Worm (Caenorhabditis elegans) whole organism, dauer: ENCODE results near the gene K02E2.8.

Experiments used
- unc-62 ChIP-seq: sonication (generic microtip); optimal IDR thresholded peaks from 2 replicates; lab custom pipeline; 2017; ENCODE audit warnings: missing biosample characterization, missing genetic modification reagents, missing genetic modification characterization

Gene K02E2.8

DNA sequence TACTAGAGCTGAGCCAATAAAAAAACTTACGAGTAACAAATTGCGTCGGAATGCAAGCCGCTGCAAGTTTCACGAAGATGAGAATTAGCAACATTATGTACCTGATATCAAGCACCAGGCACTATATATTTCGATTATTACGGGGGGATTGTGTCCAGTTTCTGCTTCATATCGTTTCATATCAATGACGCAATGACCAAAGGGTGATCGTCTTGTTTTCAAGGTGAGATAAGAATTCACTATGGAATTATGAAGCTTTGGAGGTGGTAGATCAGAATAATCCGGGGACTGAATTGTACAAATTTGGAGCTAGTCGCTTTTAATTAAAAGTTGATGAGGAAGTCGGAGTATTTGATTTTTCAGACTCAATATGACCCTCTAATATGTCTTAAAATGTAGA, at the start of gene K02E2.8:
Gene K02E2.8, minus strand, starts transcription at position 101 of the 400 bp plus-strand sequence.
- no peak for TF ChIP-seq unc-62

- TF ChIP-seq unc-62, result no peak
Observed at ce11 chrV:20416335-20416734, 49.6 kb upstream of the K02E2.8 start.

DNA sequence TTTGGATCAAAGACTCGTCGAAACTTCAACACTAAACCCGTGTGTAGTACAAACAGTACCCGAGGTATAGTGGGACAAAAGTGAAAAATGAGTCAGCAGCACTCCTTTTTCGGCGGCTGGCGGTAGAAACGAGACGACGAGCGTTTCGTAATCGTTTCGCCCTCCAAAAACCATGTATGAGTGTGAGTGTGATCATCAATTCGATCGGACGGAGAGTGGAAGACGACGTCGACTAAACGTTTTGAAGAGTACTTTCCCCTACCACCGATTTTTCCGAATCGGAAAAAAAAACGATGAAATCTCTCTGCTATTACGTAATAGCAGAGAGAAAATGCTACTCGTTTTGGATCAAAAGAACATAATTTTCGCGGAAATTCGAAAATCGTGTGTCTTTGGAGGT, 48.7 kb upstream of the K02E2.8 start:
- TF ChIP-seq unc-62, result no peak

DNA sequence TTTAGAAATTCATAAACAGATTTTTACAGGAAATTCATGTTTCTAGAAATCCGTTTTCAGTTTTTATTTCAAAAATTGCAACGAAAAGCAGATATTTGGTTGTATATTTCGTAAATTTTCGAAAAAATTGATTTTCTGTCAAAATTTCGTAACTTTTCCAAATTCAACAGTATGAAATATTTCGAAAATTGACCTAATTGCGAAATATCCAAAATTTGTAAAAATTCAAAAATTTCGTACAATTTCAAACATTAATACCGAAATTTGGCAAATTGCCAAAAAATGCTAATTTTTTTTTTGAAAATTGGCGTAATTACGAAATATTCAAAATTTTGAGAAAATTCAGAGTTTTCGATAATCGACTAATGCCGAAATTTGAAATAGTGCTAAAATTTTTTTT, 47.2 kb upstream of the K02E2.8 start:
- TF ChIP-seq unc-62, result no peak

- no peak for TF ChIP-seq unc-62
Observed at ce11 chrV:20413426-20413825, 46.7 kb upstream of the K02E2.8 start.

DNA sequence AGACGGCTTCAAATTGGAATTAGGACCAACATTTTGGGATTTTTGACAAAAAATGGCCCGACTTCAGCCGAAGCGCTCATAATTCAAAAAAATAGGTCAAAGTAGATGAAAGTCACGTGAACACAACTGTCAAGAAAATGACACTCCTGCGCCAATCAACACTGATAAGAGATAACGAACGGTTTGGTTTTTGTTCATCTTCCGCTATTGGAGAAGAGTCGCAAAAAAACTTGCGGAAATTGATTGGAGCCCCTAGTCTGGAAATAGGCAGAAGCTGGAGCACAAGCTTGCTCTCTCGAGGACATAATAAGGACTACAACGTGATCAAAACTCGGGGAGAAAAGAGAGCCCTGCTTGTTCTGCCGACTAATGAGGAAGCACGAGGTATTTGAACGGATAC, 45.5 kb upstream of the K02E2.8 start:
- TF ChIP-seq unc-62, result no peak

- TF ChIP-seq unc-62, result no peak
Observed at ce11 chrV:20411659-20412058, 44.9 kb upstream of the K02E2.8 start, which contains the start of gene F53H2.3. Gene F53H2.3, minus strand, starts transcription at chrV:20411759.

DNA sequence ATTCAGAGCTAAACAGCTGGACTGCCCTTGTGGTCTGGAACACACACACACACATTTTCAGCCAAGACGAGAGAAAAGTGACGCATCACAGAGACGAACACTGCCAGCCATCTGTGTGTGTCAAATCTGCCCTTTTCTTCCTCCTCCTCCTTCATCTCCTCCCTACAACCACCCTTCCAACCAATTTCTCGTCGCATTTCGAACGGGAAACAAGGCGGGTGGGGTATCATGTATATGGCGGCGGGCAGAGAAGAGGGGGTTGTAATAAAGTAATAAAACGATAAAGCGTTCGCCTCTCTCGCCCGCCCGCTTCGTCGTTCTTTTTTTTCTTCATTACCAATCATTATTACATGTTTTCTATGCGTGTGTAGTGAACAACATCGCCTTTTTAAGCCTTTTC, 43.5 kb upstream of the K02E2.8 start:
- no peak for TF ChIP-seq unc-62

- no peak for TF ChIP-seq unc-62
Observed at ce11 chrV:20409016-20409415, 42.3 kb upstream of the K02E2.8 start.

DNA sequence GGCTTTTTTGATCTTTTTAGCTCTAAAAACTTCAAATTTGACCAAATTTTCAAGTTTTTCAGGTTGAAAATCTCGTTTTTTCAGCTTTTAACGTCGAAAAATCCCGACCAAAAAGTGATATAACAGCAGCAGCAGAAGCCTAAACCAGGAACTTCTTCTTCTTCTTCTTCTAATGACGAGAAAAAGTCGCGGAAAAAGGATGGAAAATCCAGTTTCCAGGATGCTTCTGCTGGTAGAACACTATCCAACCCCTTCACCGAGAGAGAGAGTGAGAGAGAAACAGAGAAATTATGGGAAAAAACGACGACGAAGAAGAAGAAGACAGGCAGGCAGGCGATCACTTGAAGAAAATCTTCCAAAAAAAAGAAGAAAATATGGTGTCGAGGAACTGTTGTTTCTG, 40.1 kb upstream of the K02E2.8 start:
- TF ChIP-seq unc-62, result no peak

DNA sequence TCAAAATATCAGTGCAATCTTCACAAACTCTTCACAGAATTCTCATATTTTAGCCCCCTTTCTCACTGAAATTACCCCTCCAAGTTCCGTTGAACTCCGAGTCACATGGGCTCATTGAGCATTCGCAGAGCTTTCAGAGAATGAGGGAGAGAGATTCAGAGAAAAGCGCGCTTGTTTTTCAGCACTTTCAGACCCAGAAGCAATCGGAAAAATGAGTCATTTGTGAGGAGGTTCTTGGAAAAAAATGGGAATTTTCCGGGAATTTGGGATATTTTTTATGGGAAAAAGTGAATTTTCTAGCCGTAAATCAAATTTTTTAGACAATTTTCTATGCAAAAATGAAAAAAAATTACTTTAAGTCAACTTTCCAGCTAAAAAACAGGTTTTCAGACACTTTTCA, 36.1 kb upstream of the K02E2.8 start:
- no peak for TF ChIP-seq unc-62

DNA sequence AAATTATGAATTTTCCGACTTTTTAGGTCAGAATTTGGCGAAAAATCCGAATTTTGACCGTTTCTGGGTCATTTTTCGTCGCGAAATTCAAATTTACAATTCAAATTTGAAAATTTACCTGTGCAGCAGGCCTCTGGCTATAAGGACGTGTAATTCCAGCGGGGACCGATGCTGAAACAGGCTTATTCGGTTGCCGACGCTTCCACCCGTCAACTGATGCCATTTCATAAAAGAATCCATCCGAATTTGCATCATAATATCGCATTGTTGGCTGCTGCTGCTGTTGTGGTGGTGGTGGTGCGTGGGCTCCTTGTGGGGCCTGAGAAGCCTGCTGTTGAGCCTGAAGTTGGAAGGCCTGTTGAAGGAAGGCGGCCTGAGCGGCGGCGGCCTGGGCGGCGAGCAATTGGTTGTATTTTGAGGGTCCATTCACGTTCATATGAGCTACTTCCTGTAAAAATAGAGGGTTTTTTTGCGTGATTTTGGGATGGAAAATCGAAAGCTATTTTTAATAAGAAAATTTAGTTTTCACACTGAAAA, 32.9 kb upstream of the K02E2.8 start:
- no peak for TF ChIP-seq unc-62

DNA sequence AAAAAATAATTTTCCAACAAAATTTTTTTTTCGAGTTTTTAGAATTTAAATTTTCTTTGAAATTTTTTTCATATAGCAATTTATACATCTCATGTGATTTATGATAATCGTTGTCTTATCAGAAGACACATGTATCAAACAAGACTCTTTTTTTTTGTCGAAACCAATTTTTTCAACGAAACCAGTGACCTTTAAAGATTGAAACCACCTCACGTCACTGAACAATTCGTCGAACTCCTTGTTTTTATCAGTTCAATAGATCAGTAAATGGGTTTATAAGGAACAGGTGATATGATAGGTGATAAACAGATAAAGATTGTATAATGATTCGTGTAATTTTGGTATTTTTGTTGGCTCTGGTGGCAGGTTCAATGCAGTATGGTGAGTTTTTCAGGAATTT, 27.0 kb upstream of the K02E2.8 start, which contains the start of gene cnc-7:
Gene cnc-7, plus strand, starts transcription at position 301 of the 400 bp plus-strand sequence.
- no peak for TF ChIP-seq unc-62

- no peak for TF ChIP-seq unc-62
Observed at ce11 chrV:20387415-20387814, 20.7 kb upstream of the K02E2.8 start, which contains the start of gene F53H2.1. Gene F53H2.1, plus strand, starts transcription at chrV:20387715.

ce11 chrV:20386942-20387341, 20.2 kb upstream of the K02E2.8 start, which contains the start of gene K02E2.7:
Gene K02E2.7, minus strand, starts transcription at chrV:20387042.
- TF ChIP-seq unc-62, result no peak

ce11 chrV:20383065-20383609, 16.4 kb upstream of the K02E2.8 start, which contains the start of gene K02E2.11:
Gene K02E2.11, plus strand, starts transcription at chrV:20383315.
- no peak for TF ChIP-seq unc-62

ce11 chrV:20380320-20380719, 13.6 kb upstream of the K02E2.8 start, which contains the start of gene K02E2.6:
Gene K02E2.6, plus strand, starts transcription at chrV:20380561.
- no peak for TF ChIP-seq unc-62

ce11 chrV:20376070-20376469, 9.3 kb upstream of the K02E2.8 start:
- TF ChIP-seq unc-62, result no peak

DNA sequence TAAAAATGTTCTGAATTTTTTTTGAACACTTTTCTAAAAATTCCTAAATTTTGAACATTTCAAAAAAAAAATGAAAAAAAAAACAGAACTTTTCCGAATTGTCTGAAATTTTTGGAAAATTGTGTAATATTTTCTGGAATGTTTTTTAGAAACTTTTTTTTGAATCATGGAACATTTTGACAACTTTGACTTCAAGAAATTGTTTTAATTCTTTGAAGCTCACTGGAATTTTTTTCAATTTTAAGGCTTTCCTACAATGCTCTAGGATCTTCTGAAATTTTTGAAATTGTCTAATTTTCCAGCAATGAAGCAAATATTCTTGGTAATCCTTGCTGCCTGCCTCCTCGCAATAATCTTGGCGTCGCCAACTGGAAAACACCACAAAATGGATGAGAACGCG, 8.5 kb upstream of the K02E2.8 start, which contains the start of gene ins-35:
Gene ins-35, plus strand, starts transcription at position 301 of the 400 bp plus-strand sequence.
- TF ChIP-seq unc-62, result no peak
